Worm (Caenorhabditis elegans) whole organism, young adult: ENCODE data around the gene F13D12.8.

Experiments used
- B0261.1 ChIP-seq: sonication (generic microtip); optimal IDR thresholded peaks from 2 replicates; lab custom pipeline; 2016; ENCODE audit warnings: mild to moderate bottlenecking, missing genetic modification characterization, moderate library complexity, missing compliant biosample characterization
- C06A6.2 ChIP-seq: fragments of 200-800 bp; sonication (Bioruptor generic); conservative IDR thresholded peaks from 2 replicates; pipeline ENCODE4 v1.3.6; 2022; ENCODE audit warnings: missing genetic modification characterization, missing compliant biosample characterization
- C17E4.6 ChIP-seq: fragments of 200-800 bp; sonication (Bioruptor generic); IDR thresholded peaks from 2 replicates; pipeline ENCODE4 v1.3.6; 2022; ENCODE audit warnings: missing genetic modification reagents, missing genetic modification characterization, missing compliant biosample characterization
- D2030.7 ChIP-seq: fragments of 200-800 bp; sonication (Bioruptor generic); IDR thresholded peaks from 2 replicates; pipeline ENCODE4 v1.3.6; 2022; ENCODE audit warnings: missing genetic modification reagents, missing genetic modification characterization, missing compliant biosample characterization
- K12H6.12 ChIP-seq: fragments of 200-800 bp; sonication (Bioruptor generic); optimal IDR thresholded peaks from 2 replicates; lab custom pipeline; 2018; ENCODE audit warnings: mild to moderate bottlenecking, missing genetic modification characterization, missing compliant biosample characterization
- T26A5.8 ChIP-seq: sonication (generic microtip); optimal IDR thresholded peaks from 2 replicates; lab custom pipeline; 2016; ENCODE audit warnings: missing genetic modification characterization, missing compliant biosample characterization
- Y67H2A.10 ChIP-seq: fragments of 200-800 bp; sonication (Bioruptor generic); conservative IDR thresholded peaks from 2 replicates; pipeline ENCODE4 v1.3.6; 2022; ENCODE audit warnings: missing genetic modification reagents, missing genetic modification characterization, missing compliant biosample characterization
- ama-1 ChIP-seq, 3 experiments: fragments of 150-350 bp in 1 of 3; sonication (generic microtip) in 2 of 3; optimal IDR thresholded peaks; 2 replicates each; lab custom pipeline; 2014 to 2018; ENCODE audit warnings: missing biosample characterization in 2 of 3, missing genetic modification characterization in 2 of 3, missing genetic modification reagents in 2 of 3
- athp-1 ChIP-seq: sonication (generic microtip); optimal IDR thresholded peaks from 2 replicates; lab custom pipeline; 2017; ENCODE audit warnings: mild to moderate bottlenecking, missing genetic modification characterization, missing compliant biosample characterization
- attf-5 ChIP-seq: fragments of 200-800 bp; sonication (Bioruptor generic); optimal IDR thresholded peaks from 2 replicates; lab custom pipeline; 2018; ENCODE audit warnings: mild to moderate bottlenecking, missing genetic modification characterization, missing compliant biosample characterization
- attf-6 ChIP-seq: fragments of 200-800 bp; sonication (Bioruptor generic); IDR thresholded peaks from 2 replicates; pipeline ENCODE4 v1.3.6; 2022; ENCODE audit warnings: missing genetic modification reagents, missing genetic modification characterization, missing compliant biosample characterization
- bed-1 ChIP-seq: fragments of 200-800 bp; sonication (Bioruptor generic); IDR thresholded peaks from 2 replicates; pipeline ENCODE4 v1.3.6; 2022; ENCODE audit warnings: missing genetic modification reagents, missing genetic modification characterization, missing compliant biosample characterization
- ccch-3 ChIP-seq: fragments of 200-800 bp; sonication (Bioruptor generic); optimal IDR thresholded peaks from 2 replicates; lab custom pipeline; 2018; ENCODE audit warnings: mild to moderate bottlenecking, missing genetic modification characterization, missing compliant biosample characterization
- cebp-2 ChIP-seq: fragments of 200-800 bp; sonication (Bioruptor generic); IDR thresholded peaks from 2 replicates; pipeline ENCODE4 v1.3.6; 2022; ENCODE audit warnings: missing genetic modification characterization, missing compliant biosample characterization
- ceh-100 ChIP-seq: fragments of 200-800 bp; sonication (Bioruptor generic); IDR thresholded peaks from 2 replicates; pipeline ENCODE4 v1.3.6; 2022; ENCODE audit warnings: missing genetic modification reagents, missing genetic modification characterization, missing compliant biosample characterization
- ceh-79 ChIP-seq: sonication (generic microtip); optimal IDR thresholded peaks from 2 replicates; lab custom pipeline; 2017; ENCODE audit warnings: mild to moderate bottlenecking, missing genetic modification characterization, missing compliant biosample characterization
- ceh-91 ChIP-seq: fragments of 200-800 bp; sonication (Bioruptor generic); IDR thresholded peaks from 2 replicates; pipeline ENCODE4 v1.3.6; 2022; ENCODE audit warnings: missing genetic modification reagents, missing genetic modification characterization, missing compliant biosample characterization
- chd-7 ChIP-seq: sonication (generic microtip); optimal IDR thresholded peaks from 2 replicates; lab custom pipeline; 2016; ENCODE audit warnings: mild to moderate bottlenecking, missing genetic modification characterization, moderate library complexity, missing compliant biosample characterization
- die-1 ChIP-seq: sonication (generic microtip); optimal IDR thresholded peaks from 2 replicates; lab custom pipeline; 2016; ENCODE audit warnings: missing genotype, mild to moderate bottlenecking, missing genetic modification characterization, missing compliant biosample characterization
- egl-44 ChIP-seq: fragments of 200-800 bp; sonication (Bioruptor generic); IDR thresholded peaks from 2 replicates; pipeline ENCODE4 v1.3.6; 2022; ENCODE audit warnings: missing genetic modification reagents, missing genetic modification characterization, missing compliant biosample characterization
- ekl-4 ChIP-seq: fragments of 200-800 bp; sonication (Bioruptor generic); IDR thresholded peaks from 2 replicates; pipeline ENCODE4 v1.3.6; 2022; ENCODE audit warnings: missing genetic modification reagents, missing genetic modification characterization, missing compliant biosample characterization
- gei-17 ChIP-seq: fragments of 200-800 bp; sonication (Bioruptor generic); optimal IDR thresholded peaks from 2 replicates; lab custom pipeline; 2018; ENCODE audit warnings: mild to moderate bottlenecking, missing genetic modification characterization, missing compliant biosample characterization
- hmg-20 ChIP-seq: fragments of 200-800 bp; sonication (Bioruptor generic); IDR thresholded peaks from 2 replicates; pipeline ENCODE4 v1.3.6; 2022; ENCODE audit warnings: missing genetic modification reagents, missing genetic modification characterization, missing compliant biosample characterization
- hrde-1 ChIP-seq: sonication (generic microtip); optimal IDR thresholded peaks from 2 replicates; lab custom pipeline; 2016; ENCODE audit warnings: missing genetic modification characterization, mild to moderate bottlenecking, missing compliant biosample characterization, moderate library complexity, missing genotype, missing genetic modification reagents, borderline replicate concordance
- hsf-1 ChIP-seq: fragments of 200-800 bp; sonication (Bioruptor generic); IDR thresholded peaks from 2 replicates; pipeline ENCODE4 v1.3.6; 2022; ENCODE audit warnings: missing genetic modification reagents, missing genetic modification characterization, missing compliant biosample characterization
- let-607 ChIP-seq, 2 experiments: fragments of 200-800 bp in 1 of 2; sonication (Bioruptor generic) in 1 of 2; sonication (generic microtip) in 1 of 2; optimal IDR thresholded peaks; 2 replicates each; lab custom pipeline; 2016 to 2018; ENCODE audit warnings: mild to moderate bottlenecking in 2 of 2, missing compliant biosample characterization in 2 of 2, missing genetic modification characterization in 2 of 2, moderate library complexity in 2 of 2, missing genotype in 1 of 2
- lin-26 ChIP-seq: fragments of 200-800 bp; sonication (Bioruptor generic); IDR thresholded peaks from 2 replicates; pipeline ENCODE4 v1.3.6; 2022; ENCODE audit warnings: missing genetic modification reagents, missing genetic modification characterization, missing compliant biosample characterization
- lin-40 ChIP-seq: sonication (generic microtip); optimal IDR thresholded peaks from 2 replicates; lab custom pipeline; 2016; ENCODE audit warnings: missing genetic modification characterization, mild to moderate bottlenecking, missing compliant biosample characterization, missing genotype, missing genetic modification reagents
- lin-54 ChIP-seq: fragments of 200-800 bp; sonication (Bioruptor generic); optimal IDR thresholded peaks from 2 replicates; lab custom pipeline; 2018; ENCODE audit warnings: mild to moderate bottlenecking, missing genetic modification characterization, missing compliant biosample characterization
- lsy-27 ChIP-seq: sonication (generic microtip); optimal IDR thresholded peaks from 2 replicates; lab custom pipeline; 2017; ENCODE audit warnings: missing genetic modification characterization, mild to moderate bottlenecking, missing compliant biosample characterization, antibody characterized with exemption, missing genotype, borderline replicate concordance; ENCODE audit not compliant: insufficient read depth
- madf-10 ChIP-seq: sonication (generic microtip); optimal IDR thresholded peaks from 2 replicates; lab custom pipeline; 2016; ENCODE audit warnings: mild to moderate bottlenecking, missing genetic modification characterization, missing compliant biosample characterization
- madf-8 ChIP-seq: fragments of 200-800 bp; sonication (Bioruptor generic); conservative IDR thresholded peaks from 2 replicates; pipeline ENCODE4 v1.3.6; 2022; ENCODE audit warnings: missing genetic modification reagents, missing genetic modification characterization, missing compliant biosample characterization
- mcd-1 ChIP-seq: fragments of 200-800 bp; sonication (Bioruptor generic); IDR thresholded peaks from 2 replicates; pipeline ENCODE4 v1.3.6; 2022; ENCODE audit warnings: missing genetic modification reagents, missing genetic modification characterization, missing compliant biosample characterization
- mxl-1 ChIP-seq: sonication (generic microtip); optimal IDR thresholded peaks from 2 replicates; lab custom pipeline; 2016; ENCODE audit warnings: missing genetic modification characterization, missing compliant biosample characterization
- nfya-2 ChIP-seq: fragments of 200-800 bp; sonication (Bioruptor generic); IDR thresholded peaks from 2 replicates; pipeline ENCODE4 v1.3.6; 2022; ENCODE audit warnings: missing genetic modification reagents, missing genetic modification characterization, missing compliant biosample characterization
- pbrm-1 ChIP-seq: fragments of 200-800 bp; sonication (Bioruptor generic); IDR thresholded peaks from 2 replicates; pipeline ENCODE4 v1.3.6; 2022; ENCODE audit warnings: missing genetic modification reagents, missing genetic modification characterization, missing compliant biosample characterization
- rcor-1 ChIP-seq: fragments of 200-800 bp; sonication (Bioruptor generic); IDR thresholded peaks from 2 replicates; pipeline ENCODE4 v1.3.6; 2022; ENCODE audit warnings: missing genetic modification reagents, missing genetic modification characterization, missing compliant biosample characterization
- rec-8 ChIP-seq, 2 experiments: sonication (generic microtip); optimal IDR thresholded peaks; 2 replicates each; lab custom pipeline; 2016; ENCODE audit warnings: mild to moderate bottlenecking in 2 of 2, missing genetic modification characterization in 2 of 2, missing genetic modification reagents in 2 of 2, missing genotype in 2 of 2, missing biosample characterization in 1 of 2, missing compliant biosample characterization in 1 of 2, moderate library complexity in 1 of 2
- repo-1 ChIP-seq: sonication (generic microtip); optimal IDR thresholded peaks from 2 replicates; lab custom pipeline; 2017; ENCODE audit warnings: mild to moderate bottlenecking, missing genetic modification characterization, missing compliant biosample characterization
- sdz-38 ChIP-seq: sonication (generic microtip); optimal IDR thresholded peaks from 2 replicates; lab custom pipeline; 2016; ENCODE audit warnings: missing genotype, missing genetic modification characterization, missing compliant biosample characterization
- snpc-1.3 ChIP-seq: sonication (generic microtip); optimal IDR thresholded peaks from 2 replicates; lab custom pipeline; 2017; ENCODE audit warnings: missing genetic modification characterization, mild to moderate bottlenecking, missing compliant biosample characterization, antibody characterized with exemption, moderate library complexity, missing genotype, missing genetic modification reagents; ENCODE audit not compliant: insufficient read depth
- unc-62 ChIP-seq: fragments of 150-350 bp; optimal IDR thresholded peaks from 2 replicates; lab custom pipeline; 2014; ENCODE audit warnings: missing biosample characterization, missing genetic modification reagents, missing genetic modification characterization
- zfh-2 ChIP-seq: fragments of 200-800 bp; sonication (Bioruptor generic); conservative IDR thresholded peaks from 2 replicates; pipeline ENCODE4 v1.3.6; 2022; ENCODE audit warnings: missing genetic modification reagents, missing genetic modification characterization, missing compliant biosample characterization
- ztf-3 ChIP-seq: fragments of 200-800 bp; sonication (Bioruptor generic); optimal IDR thresholded peaks from 2 replicates; lab custom pipeline; 2018; ENCODE audit warnings: mild to moderate bottlenecking, missing genetic modification characterization, missing compliant biosample characterization

Gene F13D12.8

ce11 chrII:11746782-11747288, 14.4 kb upstream of the F13D12.8 start (continued):
- TF ChIP-seq lsy-27 (tag; lab: Kevin White, UChicago) = no peak
- 0 out of 2 replicates have a peak, but pooled peaks have one; percentile 16 for TF ChIP-seq C06A6.2 (GFP tag; lab: Robert Waterston, UW)
- peak; percentile 66 for TF ChIP-seq lin-40 (tag; lab: Kevin White, UChicago)
- no peak for TF ChIP-seq die-1
- peak; percentile 57 for TF ChIP-seq madf-10 (tag; lab: Kevin White, UChicago)
- TF ChIP-seq gei-17 = peak; percentile 33
- TF ChIP-seq cebp-2 (GFP tag; lab: Robert Waterston, UW) = 0 out of 2 replicates have a peak, but pooled peaks have one; percentile 42
- no peak for TF ChIP-seq lin-54 (GFP tag; lab: Kevin White, UChicago)
- TF ChIP-seq B0261.1 (tag; lab: Kevin White, UChicago) = no peak
- peak; percentile 99 for TF ChIP-seq zfh-2 (GFP tag; lab: Robert Waterston, UW)
- TF ChIP-seq T26A5.8 (tag; lab: Kevin White, UChicago) = no peak
- TF ChIP-seq Y67H2A.10 (GFP tag; lab: Robert Waterston, UW) = no peak
- no peak for TF ChIP-seq nfya-2 (GFP tag; lab: Robert Waterston, UW)
- peak; percentile 51; the same call in 1 of the 2 replicates for TF ChIP-seq pbrm-1
- no peak for TF ChIP-seq ceh-91
- no peak for TF ChIP-seq hsf-1 (GFP tag; lab: Robert Waterston, UW)
- TF ChIP-seq hmg-20 (GFP tag; lab: Robert Waterston, UW) = no peak
- TF ChIP-seq attf-6 = no peak
- no peak for TF ChIP-seq sdz-38 (tag; lab: Kevin White, UChicago)
- no peak for TF ChIP-seq ama-1 (optimal IDR thresholded peaks at IDR 0.05; lab: Kevin White, UChicago)
- TF ChIP-seq ama-1 (GFP tag; optimal IDR thresholded peaks at IDR 0.05; lab: Kevin White, UChicago) = no peak
- TF ChIP-seq athp-1 (tag; lab: Kevin White, UChicago) = peak; percentile 36
- no peak for TF ChIP-seq madf-8 (GFP tag; lab: Robert Waterston, UW)
- peak; percentile 40 for TF ChIP-seq chd-7
- TF ChIP-seq unc-62 (GFP tag; lab: Kevin White, UChicago) = no peak
- TF ChIP-seq rcor-1 (GFP tag; lab: Robert Waterston, UW) = 0 out of 2 replicates have a peak, but pooled peaks have one; percentile 35
- peak in 1 of 2 experiments; percentile 18 for TF ChIP-seq let-607 (tag; optimal IDR thresholded peaks at IDR 0.05; lab: Kevin White, UChicago)
- TF ChIP-seq mxl-1 (tag; lab: Kevin White, UChicago) = no peak
- TF ChIP-seq bed-1 (GFP tag; lab: Robert Waterston, UW) = no peak
- no peak for TF ChIP-seq hrde-1 (tag; lab: Kevin White, UChicago)
- TF ChIP-seq ekl-4 = peak; percentile 55

- no peak for TF ChIP-seq lin-54 (GFP tag; lab: Kevin White, UChicago)
- 0 out of 2 replicates have a peak, but pooled peaks have one; percentile 7 for TF ChIP-seq mcd-1 (GFP tag; lab: Robert Waterston, UW)
- TF ChIP-seq ztf-3 (GFP tag; lab: Kevin White, UChicago) = no peak
- no peak for TF ChIP-seq attf-5
- no peak for TF ChIP-seq egl-44
- no peak for TF ChIP-seq snpc-1.3 (tag; lab: Kevin White, UChicago)
- peak in 1 of 2 experiments; percentile 26 for TF ChIP-seq rec-8 (tag; optimal IDR thresholded peaks at IDR 0.05; lab: Kevin White, UChicago)
- peak; percentile 33 for TF ChIP-seq ceh-79 (tag; lab: Kevin White, UChicago)
- TF ChIP-seq madf-10 (tag; lab: Kevin White, UChicago) = no peak
- no peak for TF ChIP-seq C06A6.2 (GFP tag; lab: Robert Waterston, UW)
- no peak for TF ChIP-seq nfya-2 (GFP tag; lab: Robert Waterston, UW)
- TF ChIP-seq C17E4.6 (GFP tag; lab: Robert Waterston, UW) = 0 out of 2 replicates have a peak, but pooled peaks have one; percentile 15
- no peak for TF ChIP-seq ceh-100 (GFP tag; lab: Robert Waterston, UW)
- TF ChIP-seq zfh-2 (GFP tag; lab: Robert Waterston, UW) = 0 out of 2 replicates have a peak, but pooled peaks have one; percentile 23
- peak; percentile 11 for TF ChIP-seq repo-1 (tag; lab: Kevin White, UChicago)
- TF ChIP-seq lin-26 = no peak
- no peak for TF ChIP-seq athp-1 (tag; lab: Kevin White, UChicago)
- TF ChIP-seq ekl-4 = 0 out of 2 replicates have a peak, but pooled peaks have one; percentile 7
- TF ChIP-seq ccch-3 = no peak
- peak; percentile 56; the same call in 1 of the 2 replicates for TF ChIP-seq cebp-2 (GFP tag; lab: Robert Waterston, UW)
- no peak for TF ChIP-seq chd-7
- TF ChIP-seq D2030.7 = no peak
- TF ChIP-seq lsy-27 (tag; lab: Kevin White, UChicago) = no peak
- no peak for TF ChIP-seq K12H6.12 (tag; lab: Kevin White, UChicago)
Measured at ce11 chrII:11742320-11742719, 9.9 kb upstream of the F13D12.8 start.
